Worm (Caenorhabditis elegans) whole organism, L4 larva: ENCODE data around the gene vps-36.

Experiments
- D1046.2 ChIP-seq: fragments of 200-800 bp; sonication (Bioruptor generic); IDR thresholded peaks from 2 replicates; pipeline ENCODE4 v1.3.6; 2022; ENCODE audit warnings: missing genetic modification characterization, missing compliant biosample characterization
- T20F7.1 ChIP-seq: fragments of 200-800 bp; sonication (Bioruptor generic); optimal IDR thresholded peaks from 2 replicates; lab custom pipeline; 2018; ENCODE audit warnings: mild to moderate bottlenecking, missing genetic modification characterization, missing compliant biosample characterization
- T26A8.4 ChIP-seq: fragments of 200-800 bp; sonication (Bioruptor generic); IDR thresholded peaks from 2 replicates; pipeline ENCODE4 v1.3.6; 2022; ENCODE audit warnings: missing genetic modification characterization, missing compliant biosample characterization
- Y5F2A.4 ChIP-seq: fragments of 200-800 bp; sonication (Bioruptor generic); optimal IDR thresholded peaks from 2 replicates; lab custom pipeline; 2018; ENCODE audit warnings: mild to moderate bottlenecking, missing genetic modification characterization, missing compliant biosample characterization
- Y75B8A.6 ChIP-seq: fragments of 200-800 bp; sonication (Bioruptor generic); IDR thresholded peaks from 2 replicates; pipeline ENCODE4 v1.3.6; 2022; ENCODE audit warnings: missing genetic modification reagents, missing genetic modification characterization, missing compliant biosample characterization
- ZK546.5 ChIP-seq, 2 experiments: sonication (generic microtip); optimal IDR thresholded peaks; 2 replicates each; lab custom pipeline; 2017; ENCODE audit warnings: missing biosample characterization in 2 of 2, missing genetic modification characterization in 2 of 2
- aha-1 ChIP-seq: fragments of 150-350 bp; peaks from one replicate; lab custom pipeline; 2014; ENCODE audit warnings: missing biosample characterization, missing genetic modification characterization
- ama-1 ChIP-seq: fragments of 150-350 bp; optimal IDR thresholded peaks from 2 replicates; lab custom pipeline; 2014; ENCODE audit warnings: inconsistent platforms, mixed read lengths
- attf-4 ChIP-seq: sonication (generic microtip); optimal IDR thresholded peaks from 3 replicates; lab custom pipeline; 2017; ENCODE audit warnings: missing biosample characterization, missing genetic modification characterization
- ceh-28 ChIP-seq: fragments of 150-350 bp; optimal IDR thresholded peaks from 2 replicates; lab custom pipeline; 2014; ENCODE audit warnings: missing biosample characterization, missing genetic modification reagents, missing genetic modification characterization
- ceh-44 ChIP-seq: fragments of 200-800 bp; sonication (Bioruptor generic); IDR thresholded peaks from 2 replicates; pipeline ENCODE4 v1.3.6; 2022; ENCODE audit warnings: missing genetic modification reagents, missing genetic modification characterization, missing compliant biosample characterization
- ctbp-1 ChIP-seq: fragments of 200-800 bp; sonication (Bioruptor generic); IDR thresholded peaks from 2 replicates; pipeline ENCODE4 v1.3.6; 2022; ENCODE audit warnings: missing genetic modification reagents, missing genetic modification characterization, missing compliant biosample characterization
- daf-12 ChIP-seq: fragments of 150-350 bp; optimal IDR thresholded peaks from 2 replicates; lab custom pipeline; 2014; ENCODE audit warnings: missing biosample characterization, missing genetic modification reagents, missing genetic modification characterization
- daf-19 ChIP-seq: fragments of 200-800 bp; sonication (Bioruptor generic); conservative IDR thresholded peaks from 2 replicates; pipeline ENCODE4 v1.3.6; 2022; ENCODE audit warnings: missing genetic modification characterization, missing compliant biosample characterization
- daf-8 ChIP-seq: fragments of 200-800 bp; sonication (Bioruptor generic); IDR thresholded peaks from 2 replicates; pipeline ENCODE4 v1.3.6; 2022; ENCODE audit warnings: missing genetic modification characterization, missing compliant biosample characterization
- dmd-6 ChIP-seq: fragments of 200-800 bp; sonication (Bioruptor generic); IDR thresholded peaks from 2 replicates; pipeline ENCODE4 v1.3.6; 2022; ENCODE audit warnings: missing genetic modification reagents, missing genetic modification characterization, missing compliant biosample characterization
- egl-43 ChIP-seq: fragments of 200-800 bp; sonication (Bioruptor generic); IDR thresholded peaks from 2 replicates; pipeline ENCODE4 v1.3.6; 2022; ENCODE audit warnings: missing genetic modification reagents, missing genetic modification characterization, missing compliant biosample characterization
- fkh-10 ChIP-seq: fragments of 150-350 bp; optimal IDR thresholded peaks from 2 replicates; lab custom pipeline; 2014; ENCODE audit warnings: missing biosample characterization, missing genetic modification reagents, missing genetic modification characterization
- hif-1 ChIP-seq, 2 experiments: sonication (generic microtip); optimal IDR thresholded peaks; 2 replicates each; lab custom pipeline; 2016 to 2017; ENCODE audit warnings: missing compliant biosample characterization in 2 of 2, missing genetic modification characterization in 2 of 2, missing genetic modification reagents in 2 of 2, missing genotype in 2 of 2, mild to moderate bottlenecking in 1 of 2
- hmg-1.1 ChIP-seq: fragments of 200-800 bp; sonication (Bioruptor generic); IDR thresholded peaks from 2 replicates; pipeline ENCODE4 v1.3.6; 2022; ENCODE audit warnings: missing genetic modification reagents, missing genetic modification characterization, missing compliant biosample characterization
- lin-1 ChIP-seq: fragments of 200-800 bp; sonication (Bioruptor generic); IDR thresholded peaks from 2 replicates; pipeline ENCODE4 v1.3.6; 2022; ENCODE audit warnings: missing genetic modification reagents, missing genetic modification characterization, missing compliant biosample characterization
- lin-29 ChIP-seq: fragments of 200-800 bp; sonication (Bioruptor generic); IDR thresholded peaks from 2 replicates; pipeline ENCODE4 v1.3.6; 2022; ENCODE audit warnings: missing genetic modification reagents, missing genetic modification characterization, missing compliant biosample characterization
- lin-39 ChIP-seq: fragments of 150-350 bp; optimal IDR thresholded peaks from 2 replicates; lab custom pipeline; 2014; ENCODE audit warnings: missing biosample characterization, missing genetic modification reagents, missing genetic modification characterization
- lsy-2 ChIP-seq, 2 experiments: fragments of 150-350 bp in 1 of 2; sonication (generic microtip) in 1 of 2; optimal IDR thresholded peaks; 2 replicates each; lab custom pipeline; 2014 to 2017; ENCODE audit warnings: missing biosample characterization in 2 of 2, missing genetic modification characterization in 2 of 2
- madf-5 ChIP-seq, 2 experiments: fragments of 200-800 bp; sonication (Bioruptor generic); IDR thresholded peaks; 2 replicates each; pipeline ENCODE4 v1.3.6; 2022; ENCODE audit warnings: missing compliant biosample characterization in 2 of 2, missing genetic modification characterization in 2 of 2
- madf-9 ChIP-seq: fragments of 200-800 bp; sonication (Bioruptor generic); conservative IDR thresholded peaks from 2 replicates; pipeline ENCODE4 v1.3.6; 2022; ENCODE audit warnings: missing genetic modification reagents, missing genetic modification characterization, missing compliant biosample characterization
- mdt-29 ChIP-seq: fragments of 200-800 bp; sonication (Bioruptor generic); IDR thresholded peaks from 2 replicates; pipeline ENCODE4 v1.3.6; 2022; ENCODE audit warnings: missing genetic modification reagents, missing genetic modification characterization, missing compliant biosample characterization
- mxl-2 ChIP-seq: fragments of 200-800 bp; sonication (Bioruptor generic); conservative IDR thresholded peaks from 2 replicates; pipeline ENCODE4 v1.3.6; 2022; ENCODE audit warnings: missing genetic modification reagents, missing genetic modification characterization, missing compliant biosample characterization
- nhr-102 ChIP-seq: sonication (generic microtip); optimal IDR thresholded peaks from 2 replicates; lab custom pipeline; 2016; ENCODE audit warnings: mild to moderate bottlenecking, missing genetic modification characterization, moderate library complexity, missing compliant biosample characterization
- nhr-111 ChIP-seq: fragments of 200-800 bp; sonication (Bioruptor generic); optimal IDR thresholded peaks from 2 replicates; lab custom pipeline; 2018; ENCODE audit warnings: mild to moderate bottlenecking, missing genetic modification characterization, missing compliant biosample characterization
- nhr-237 ChIP-seq: sonication (generic microtip); optimal IDR thresholded peaks from 2 replicates; lab custom pipeline; 2017; ENCODE audit warnings: missing biosample characterization, missing genetic modification characterization
- nhr-41 ChIP-seq: fragments of 200-800 bp; sonication (Bioruptor generic); IDR thresholded peaks from 2 replicates; pipeline ENCODE4 v1.3.6; 2022; ENCODE audit warnings: missing genetic modification reagents, missing genetic modification characterization, missing compliant biosample characterization
- nhr-42 ChIP-seq: fragments of 200-800 bp; sonication (Bioruptor generic); IDR thresholded peaks from 2 replicates; pipeline ENCODE4 v1.3.6; 2022; ENCODE audit warnings: missing genetic modification characterization, missing compliant biosample characterization
- nhr-77 ChIP-seq: fragments of 150-350 bp; optimal IDR thresholded peaks from 2 replicates; lab custom pipeline; 2014; ENCODE audit warnings: missing biosample characterization, missing genetic modification characterization
- pha-4 ChIP-seq, 2 experiments: fragments of 150-350 bp in 1 of 2; fragments of 200-800 bp in 1 of 2; sonication (Bioruptor generic) in 1 of 2; IDR thresholded peaks in 1 of 2; optimal IDR thresholded peaks in 1 of 2; 2 replicates each; pipeline versions ENCODE4 v1.3.6 to Lab custom; 2014 to 2022; ENCODE audit warnings: missing genetic modification characterization in 2 of 2, missing genetic modification reagents in 2 of 2, missing biosample characterization in 1 of 2, missing compliant biosample characterization in 1 of 2
- rbr-2 ChIP-seq: sonication (generic microtip); optimal IDR thresholded peaks from 2 replicates; lab custom pipeline; 2016; ENCODE audit warnings: missing genotype, missing genetic modification characterization, missing compliant biosample characterization
- saeg-2 ChIP-seq: fragments of 200-800 bp; sonication (Bioruptor generic); IDR thresholded peaks from 2 replicates; pipeline ENCODE4 v1.3.6; 2022; ENCODE audit warnings: missing genetic modification reagents, missing genetic modification characterization, missing compliant biosample characterization
- set-16 ChIP-seq: fragments of 200-800 bp; sonication (Bioruptor generic); IDR thresholded peaks from 2 replicates; pipeline ENCODE4 v1.3.6; 2022; ENCODE audit warnings: missing genetic modification reagents, missing genetic modification characterization, missing compliant biosample characterization
- skn-1 ChIP-seq: fragments of 150-350 bp; optimal IDR thresholded peaks from 2 replicates; lab custom pipeline; 2014; ENCODE audit warnings: missing biosample characterization, missing genetic modification characterization
- snpc-1.2 ChIP-seq: fragments of 200-800 bp; sonication (Bioruptor generic); IDR thresholded peaks from 2 replicates; pipeline ENCODE4 v1.3.6; 2022; ENCODE audit warnings: missing genetic modification reagents, missing genetic modification characterization, missing compliant biosample characterization
- spr-1 ChIP-seq: sonication (generic microtip); optimal IDR thresholded peaks from 2 replicates; lab custom pipeline; 2016; ENCODE audit warnings: mild to moderate bottlenecking, missing genetic modification characterization, missing compliant biosample characterization
- tag-97 ChIP-seq: fragments of 200-800 bp; sonication (Bioruptor generic); IDR thresholded peaks from 2 replicates; pipeline ENCODE4 v1.3.6; 2022; ENCODE audit warnings: missing genetic modification characterization, missing compliant biosample characterization
- unc-62 ChIP-seq, 3 experiments: fragments of 150-350 bp in 1 of 3; sonication (generic microtip); optimal IDR thresholded peaks in 2 of 3; peaks in 1 of 3; 1 replicate in 1 of 3; 2 replicates in 2 of 3; lab custom pipeline; 2014 to 2017; ENCODE audit warnings: missing biosample characterization in 3 of 3, missing genetic modification characterization in 3 of 3, missing genetic modification reagents in 3 of 3, missing genotype in 1 of 3
- vab-7 ChIP-seq: fragments of 200-800 bp; sonication (Bioruptor generic); IDR thresholded peaks from 2 replicates; pipeline ENCODE4 v1.3.6; 2022; ENCODE audit warnings: missing genetic modification reagents, missing genetic modification characterization, missing compliant biosample characterization
- zag-1 ChIP-seq: fragments of 150-350 bp; optimal IDR thresholded peaks from 2 replicates; lab custom pipeline; 2014; ENCODE audit warnings: missing biosample characterization, missing genetic modification characterization
- zfp-2 ChIP-seq: sonication (generic microtip); optimal IDR thresholded peaks from 2 replicates; lab custom pipeline; 2016; ENCODE audit warnings: mild to moderate bottlenecking, missing genetic modification characterization, missing compliant biosample characterization
- zfp-3 ChIP-seq: fragments of 200-800 bp; sonication (Bioruptor generic); conservative IDR thresholded peaks from 2 replicates; pipeline ENCODE4 v1.3.6; 2022; ENCODE audit warnings: missing genetic modification reagents, missing genetic modification characterization, missing compliant biosample characterization
- zip-11 ChIP-seq: fragments of 200-800 bp; sonication (Bioruptor generic); IDR thresholded peaks from 2 replicates; pipeline ENCODE4 v1.3.6; 2022; ENCODE audit warnings: missing genetic modification characterization, missing compliant biosample characterization
- zip-2 ChIP-seq: fragments of 150-350 bp; optimal IDR thresholded peaks from 2 replicates; lab custom pipeline; 2014; ENCODE audit warnings: missing biosample characterization, missing genetic modification characterization
- ztf-11 ChIP-seq: fragments of 150-350 bp; optimal IDR thresholded peaks from 2 replicates; lab custom pipeline; 2014; ENCODE audit warnings: missing biosample characterization, missing genetic modification characterization

Gene vps-36

DNA sequence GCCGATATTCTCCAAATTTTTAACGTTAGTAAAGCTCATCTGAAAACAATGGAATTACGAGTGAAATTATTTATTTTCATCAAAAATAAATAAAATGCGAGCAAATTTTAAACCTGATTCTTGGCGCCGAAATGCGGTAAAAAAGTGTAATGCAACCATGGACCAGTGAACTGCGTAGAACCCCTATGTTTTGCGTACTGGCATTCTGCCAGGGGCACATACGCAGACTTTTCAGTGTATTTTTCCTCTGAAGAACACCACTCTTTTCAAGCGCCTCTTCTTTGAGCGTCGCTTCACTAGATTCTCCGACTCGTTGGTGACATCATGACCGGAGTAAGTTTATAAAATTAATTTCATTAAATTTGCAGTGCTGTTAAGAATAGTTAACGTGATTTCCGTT, 5.0 kb upstream of the vps-36 start, which contains the start of the genes ctf-4 and eef-1G (continued):
- peak; percentile 91 for TF ChIP-seq T20F7.1 (GFP tag; lab: Kevin White, UChicago)
- no peak for TF ChIP-seq nhr-111 (GFP tag; lab: Kevin White, UChicago)
- TF ChIP-seq lsy-2 (tag; optimal IDR thresholded peaks at IDR 0.05; lab: Kevin White, UChicago) = peak; percentile 71 to 96
- peak; percentile 87; the same call in 1 of the 2 replicates for TF ChIP-seq madf-9 (GFP tag; lab: Robert Waterston, UW)
- peak; percentile 12 for TF ChIP-seq nhr-237 (tag; lab: Kevin White, UChicago)
- peak; percentile 31 for TF ChIP-seq set-16 (GFP tag; lab: Robert Waterston, UW)
- peak; percentile 88 for TF ChIP-seq spr-1
- TF ChIP-seq mxl-2 (GFP tag; lab: Robert Waterston, UW) = no peak
- no peak for TF ChIP-seq zag-1 (tag; lab: Kevin White, UChicago)
- TF ChIP-seq hmg-1.1 (GFP tag; lab: Robert Waterston, UW) = peak; percentile 94
- no peak for TF ChIP-seq attf-4 (tag; lab: Kevin White, UChicago)
- TF ChIP-seq zip-11 = no peak
- no peak for TF ChIP-seq daf-8 (GFP tag; lab: Robert Waterston, UW)
- peak; percentile 98 for TF ChIP-seq nhr-77 (tag; lab: Kevin White, UChicago)
- peak in 1 of 2 experiments; percentile 97 for TF ChIP-seq unc-62 (GFP tag; optimal IDR thresholded peaks at IDR 0.05 in 1 of 2; lab: Kevin White, UChicago)
- TF ChIP-seq unc-62 (tag; optimal IDR thresholded peaks at IDR 0.05; lab: Kevin White, UChicago) = no peak
- TF ChIP-seq lin-29 (GFP tag; lab: Robert Waterston, UW) = peak; percentile 86
- no peak for TF ChIP-seq tag-97 (GFP tag; lab: Robert Waterston, UW)
- TF ChIP-seq Y5F2A.4 (GFP tag; lab: Kevin White, UChicago) = peak; percentile 28
- TF ChIP-seq nhr-42 (GFP tag; lab: Robert Waterston, UW) = peak; percentile 87; the same call in 1 of the 2 replicates
- TF ChIP-seq ZK546.5 (tag; optimal IDR thresholded peaks at IDR 0.05; lab: Kevin White, UChicago) = peak in 1 of 2 experiments; percentile 67
- peak; percentile 87 for TF ChIP-seq fkh-10 (GFP tag; lab: Kevin White, UChicago)
- TF ChIP-seq zip-2 (tag; lab: Kevin White, UChicago) = peak; percentile 64
- no peak for TF ChIP-seq daf-12 (tag; lab: Kevin White, UChicago)
- TF ChIP-seq ceh-44 (GFP tag; lab: Robert Waterston, UW) = no peak
- 0 out of 2 replicates have a peak, but pooled peaks have one; percentile 23 for TF ChIP-seq nhr-41 (GFP tag; lab: Robert Waterston, UW)
- peak; percentile 87 for TF ChIP-seq saeg-2 (GFP tag; lab: Robert Waterston, UW)
- peak; percentile 60; the same call in 1 of the 2 replicates for TF ChIP-seq egl-43 (GFP tag; lab: Robert Waterston, UW)
- TF ChIP-seq aha-1 (tag; lab: Kevin White, UChicago) = peak; percentile 99
- no peak for TF ChIP-seq ceh-28 (tag; lab: Kevin White, UChicago)
- peak; percentile 92 for TF ChIP-seq ctbp-1 (GFP tag; lab: Robert Waterston, UW)
- peak; percentile 95 for TF ChIP-seq rbr-2
- peak; percentile 64 for TF ChIP-seq vab-7 (GFP tag; lab: Robert Waterston, UW)
- TF ChIP-seq mdt-29 (GFP tag; lab: Robert Waterston, UW) = peak; percentile 89
- peak; percentile 94 for TF ChIP-seq lin-1 (GFP tag; lab: Robert Waterston, UW)
- TF ChIP-seq hif-1 (tag; optimal IDR thresholded peaks at IDR 0.05; lab: Kevin White, UChicago) = peak; percentile 62 to 84
- peak; percentile 84 for TF ChIP-seq zfp-2
- no peak for TF ChIP-seq D1046.2 (GFP tag; lab: Robert Waterston, UW)
- no peak for TF ChIP-seq ztf-11
- peak; percentile 96 for TF ChIP-seq nhr-102
- TF ChIP-seq ama-1 (lab: Kevin White, UChicago) = peak; percentile 83
- TF ChIP-seq daf-19 = no peak
- TF ChIP-seq skn-1 (tag; lab: Kevin White, UChicago) = no peak
- TF ChIP-seq T26A8.4 (GFP tag; lab: Robert Waterston, UW) = peak; percentile 95
- TF ChIP-seq lin-39 = no peak
- peak; percentile 92 for TF ChIP-seq pha-4 (GFP tag; IDR thresholded peaks at IDR 0.05; lab: Robert Waterston, UW)
- peak; percentile 100 for TF ChIP-seq pha-4 (tag; optimal IDR thresholded peaks at IDR 0.05; lab: Kevin White, UChicago)
- TF ChIP-seq zfp-3 (GFP tag; lab: Robert Waterston, UW) = peak; percentile 83
- TF ChIP-seq Y75B8A.6 = peak; percentile 73; the same call in 1 of the 2 replicates
- TF ChIP-seq snpc-1.2 (GFP tag; lab: Robert Waterston, UW) = peak; percentile 71; the same call in 1 of the 2 replicates
- peak; percentile 98 for TF ChIP-seq dmd-6 (GFP tag; lab: Robert Waterston, UW)
- TF ChIP-seq madf-5 (GFP tag; IDR thresholded peaks at IDR 0.05; lab: Robert Waterston, UW) = no peak
